Fruit fly (Drosophila melanogaster) whole organism, prepupa: Measurements from ENCODE around the gene CG31897.

ENCODE experiments used
- Blimp-1 ChIP-seq: fragments of 200-800 bp; sonication (Bioruptor generic); optimal IDR thresholded peaks from 3 replicates; lab custom pipeline; 2017; ENCODE audit warnings: missing biosample characterization, missing genetic modification characterization, mild to moderate bottlenecking, moderate library complexity, missing genetic modification reagents
- CG10631 ChIP-seq: fragments of 200-800 bp; sonication (Bioruptor generic); optimal IDR thresholded peaks from 2 replicates; lab custom pipeline; 2016; ENCODE audit warnings: missing biosample characterization, missing genetic modification characterization
- CG11762 ChIP-seq: fragments of 200-800 bp; sonication (Bioruptor generic); optimal IDR thresholded peaks from 3 replicates; lab custom pipeline; 2016; ENCODE audit warnings: missing biosample characterization, missing genetic modification characterization; ENCODE audit not compliant: insufficient read depth
- CG15336 ChIP-seq: fragments of 200-800 bp; sonication (Bioruptor generic); IDR thresholded peaks from 2 replicates; pipeline ENCODE4 v1.3.6; 2022; ENCODE audit warnings: missing biosample characterization, missing genetic modification characterization
- CG16779 ChIP-seq: fragments of 200-800 bp; sonication (Bioruptor generic); optimal IDR thresholded peaks from 3 replicates; lab custom pipeline; 2017; ENCODE audit warnings: missing biosample characterization, mild to moderate bottlenecking, missing genetic modification characterization
- CG3032 ChIP-seq: fragments of 200-800 bp; optimal IDR thresholded peaks from 2 replicates; lab custom pipeline; 2019; ENCODE audit warnings: missing biosample characterization, mild to moderate bottlenecking, missing genetic modification characterization, moderate library complexity
- CG31627 ChIP-seq: fragments of 200-800 bp; sonication (Bioruptor generic); optimal IDR thresholded peaks from 3 replicates; lab custom pipeline; 2016; ENCODE audit warnings: missing biosample characterization, missing genetic modification characterization
- CG32006 ChIP-seq: fragments of 200-800 bp; sonication (Bioruptor generic); optimal IDR thresholded peaks from 3 replicates; lab custom pipeline; 2017; ENCODE audit warnings: missing biosample characterization, mild to moderate bottlenecking, missing genetic modification characterization
- CG34406 ChIP-seq: fragments of 200-800 bp; sonication (Bioruptor generic); optimal IDR thresholded peaks from 3 replicates; lab custom pipeline; 2016; ENCODE audit warnings: missing biosample characterization, missing genetic modification characterization
- CG3919 ChIP-seq: fragments of 200-800 bp; sonication (Bioruptor generic); optimal IDR thresholded peaks from 3 replicates; lab custom pipeline; 2016; ENCODE audit warnings: missing biosample characterization, missing genetic modification characterization
- CG6163 ChIP-seq: fragments of 200-800 bp; sonication (Bioruptor generic); IDR thresholded peaks from 3 replicates; pipeline ENCODE4 v1.3.6; 2022; ENCODE audit warnings: missing biosample characterization, missing genetic modification characterization
- CG6276 ChIP-seq: fragments of 200-800 bp; sonication (Bioruptor generic); optimal IDR thresholded peaks from 2 replicates; lab custom pipeline; 2017; ENCODE audit warnings: missing biosample characterization, mild to moderate bottlenecking, missing genetic modification characterization
- CG6792 ChIP-seq: fragments of 200-800 bp; sonication (Bioruptor generic); optimal IDR thresholded peaks from 3 replicates; lab custom pipeline; 2016; ENCODE audit warnings: missing biosample characterization, missing genetic modification characterization
- CG6808 ChIP-seq: fragments of 200-800 bp; sonication (Bioruptor generic); optimal IDR thresholded peaks from 3 replicates; lab custom pipeline; 2017; ENCODE audit warnings: missing biosample characterization, missing genetic modification characterization, mild to moderate bottlenecking, moderate library complexity, missing genetic modification reagents
- CG7368 ChIP-seq: fragments of 200-800 bp; sonication (Bioruptor generic); optimal IDR thresholded peaks from 3 replicates; lab custom pipeline; 2016; ENCODE audit warnings: missing biosample characterization, missing genetic modification characterization
- CG8119 ChIP-seq: fragments of 200-800 bp; sonication (Bioruptor generic); IDR thresholded peaks from 3 replicates; pipeline ENCODE4 v1.3.6; 2022; ENCODE audit warnings: missing biosample characterization, missing genetic modification characterization
- CG8319 ChIP-seq: fragments of 200-800 bp; sonication (Bioruptor generic); optimal IDR thresholded peaks from 3 replicates; lab custom pipeline; 2016; ENCODE audit warnings: missing biosample characterization, missing genetic modification characterization
- CG8632 ChIP-seq: fragments of 200-800 bp; sonication (Bioruptor generic); optimal IDR thresholded peaks from 3 replicates; lab custom pipeline; 2016; ENCODE audit warnings: missing biosample characterization, missing genetic modification characterization
- CG9139 ChIP-seq: fragments of 200-800 bp; sonication (Bioruptor generic); optimal IDR thresholded peaks from 3 replicates; lab custom pipeline; 2017; ENCODE audit warnings: missing biosample characterization, mild to moderate bottlenecking, missing genetic modification characterization
- Eip75B ChIP-seq: fragments of 200-800 bp; sonication (Bioruptor generic); optimal IDR thresholded peaks from 3 replicates; lab custom pipeline; 2016; ENCODE audit warnings: missing biosample characterization, missing genetic modification characterization
- Eip93F ChIP-seq: fragments of 200-800 bp; sonication (Bioruptor generic); optimal IDR thresholded peaks from 2 replicates; lab custom pipeline; 2016; ENCODE audit warnings: missing biosample characterization, mild to moderate bottlenecking, missing genetic modification characterization
- Ets21C ChIP-seq: fragments of 200-800 bp; sonication (Bioruptor generic); optimal IDR thresholded peaks from 3 replicates; lab custom pipeline; 2016; ENCODE audit warnings: missing biosample characterization, missing genetic modification characterization
- Ets96B ChIP-seq: fragments of 200-800 bp; optimal IDR thresholded peaks from 2 replicates; lab custom pipeline; 2019; ENCODE audit warnings: missing biosample characterization, mild to moderate bottlenecking, missing genetic modification characterization, moderate library complexity
- Gug ChIP-seq: fragments of 200-800 bp; sonication (Bioruptor generic); IDR thresholded peaks from 2 replicates; pipeline ENCODE4 v1.3.6; 2022; ENCODE audit warnings: missing biosample characterization, missing genetic modification characterization
- Hr39 ChIP-seq: fragments of 200-800 bp; sonication (Bioruptor generic); optimal IDR thresholded peaks from 2 replicates; lab custom pipeline; 2016; ENCODE audit warnings: missing biosample characterization, missing genetic modification characterization
- Hr4 ChIP-seq: fragments of 200-800 bp; sonication (Bioruptor generic); optimal IDR thresholded peaks from 3 replicates; lab custom pipeline; 2016; ENCODE audit warnings: missing biosample characterization, missing genetic modification characterization
- Lpt ChIP-seq: fragments of 200-800 bp; sonication (Bioruptor generic); optimal IDR thresholded peaks from 3 replicates; lab custom pipeline; 2016; ENCODE audit warnings: missing biosample characterization, missing genetic modification characterization
- Met ChIP-seq: fragments of 200-800 bp; sonication (Bioruptor generic); optimal IDR thresholded peaks from 3 replicates; lab custom pipeline; 2016; ENCODE audit warnings: missing biosample characterization, missing genetic modification characterization
- OdsH ChIP-seq: fragments of 200-800 bp; sonication (Bioruptor generic); optimal IDR thresholded peaks from 3 replicates; lab custom pipeline; 2016; ENCODE audit warnings: missing biosample characterization, missing genetic modification characterization
- Smox ChIP-seq: fragments of 200-800 bp; sonication (Bioruptor generic); optimal IDR thresholded peaks from 3 replicates; lab custom pipeline; 2016; ENCODE audit warnings: missing biosample characterization, missing genetic modification characterization
- Sox102F ChIP-seq: fragments of 200-800 bp; sonication (Bioruptor generic); optimal IDR thresholded peaks from 2 replicates; lab custom pipeline; 2016; ENCODE audit warnings: missing biosample characterization, mild to moderate bottlenecking, missing genetic modification characterization
- Sox14 ChIP-seq: fragments of 200-800 bp; sonication (Bioruptor generic); optimal IDR thresholded peaks from 3 replicates; lab custom pipeline; 2016; ENCODE audit warnings: missing biosample characterization, missing genetic modification characterization
- Sox15 ChIP-seq: fragments of 200-800 bp; sonication (Bioruptor generic); optimal IDR thresholded peaks from 3 replicates; lab custom pipeline; 2016; ENCODE audit warnings: missing biosample characterization, missing genetic modification characterization
- achi ChIP-seq: fragments of 200-800 bp; sonication (Bioruptor generic); optimal IDR thresholded peaks from 3 replicates; lab custom pipeline; 2016; ENCODE audit warnings: missing biosample characterization, missing genetic modification characterization
- acj6 ChIP-seq: fragments of 200-800 bp; sonication (Bioruptor generic); optimal IDR thresholded peaks from 3 replicates; lab custom pipeline; 2016; ENCODE audit warnings: missing biosample characterization, missing genetic modification characterization
- cyc ChIP-seq: fragments of 200-800 bp; sonication (Bioruptor generic); optimal IDR thresholded peaks from 3 replicates; lab custom pipeline; 2016; ENCODE audit warnings: missing biosample characterization, missing genetic modification characterization
- dac ChIP-seq: fragments of 200-800 bp; sonication (Bioruptor generic); optimal IDR thresholded peaks from 2 replicates; lab custom pipeline; 2017; ENCODE audit warnings: missing biosample characterization, mild to moderate bottlenecking, missing genetic modification characterization
- dsx ChIP-seq: fragments of 200-800 bp; optimal IDR thresholded peaks from 3 replicates; lab custom pipeline; 2019; ENCODE audit warnings: missing biosample characterization, mild to moderate bottlenecking, missing genetic modification characterization, moderate library complexity; ENCODE audit not compliant: poor library complexity, severe bottlenecking
- eg ChIP-seq: fragments of 200-800 bp; sonication (Bioruptor generic); IDR thresholded peaks from 3 replicates; pipeline ENCODE4 v1.3.6; 2022; ENCODE audit warnings: missing biosample characterization, missing genetic modification characterization
- esn ChIP-seq: fragments of 200-800 bp; sonication (Bioruptor generic); optimal IDR thresholded peaks from 2 replicates; lab custom pipeline; 2016; ENCODE audit warnings: missing biosample characterization, mild to moderate bottlenecking, missing genetic modification characterization, moderate library complexity
- fkh ChIP-seq: fragments of 200-800 bp; sonication (Bioruptor generic); optimal IDR thresholded peaks from 3 replicates; lab custom pipeline; 2017; ENCODE audit warnings: missing biosample characterization, mild to moderate bottlenecking, missing genetic modification characterization, moderate library complexity
- lz ChIP-seq: fragments of 200-800 bp; sonication (Bioruptor generic); optimal IDR thresholded peaks from 3 replicates; lab custom pipeline; 2016; ENCODE audit warnings: missing biosample characterization, missing genetic modification characterization
- spab ChIP-seq: fragments of 200-800 bp; sonication (Bioruptor generic); optimal IDR thresholded peaks from 2 replicates; lab custom pipeline; 2017; ENCODE audit warnings: missing biosample characterization, mild to moderate bottlenecking, missing genetic modification characterization, missing genetic modification reagents
- topi ChIP-seq: fragments of 200-800 bp; sonication (Bioruptor generic); optimal IDR thresholded peaks from 3 replicates; lab custom pipeline; 2016; ENCODE audit warnings: missing biosample characterization, missing genetic modification characterization
- vri ChIP-seq: fragments of 200-800 bp; sonication (Bioruptor generic); optimal IDR thresholded peaks from 3 replicates; lab custom pipeline; 2016; ENCODE audit warnings: missing biosample characterization, mild to moderate bottlenecking, missing genetic modification characterization

The CG31897 gene

dm6 chr2L:8414887-8415883 is 27.1 kb upstream of the CG31897 start, which contains the start of the genes CG13398 and Akap200 (continued):
- TF ChIP-seq achi (GFP tag; lab: Kevin White, UChicago), result peak; percentile 52
- TF ChIP-seq vri (GFP tag; lab: Kevin White, UChicago), result peak; percentile 58
- TF ChIP-seq CG3919, result peak; percentile 18
- no peak for TF ChIP-seq Eip93F
- TF ChIP-seq acj6 (GFP tag; lab: Kevin White, UChicago), result no peak
- TF ChIP-seq cyc (GFP tag; lab: Kevin White, UChicago), result peak; percentile 27
- TF ChIP-seq Met (GFP tag; lab: Kevin White, UChicago), result peak; percentile 38
- TF ChIP-seq CG6276 (GFP tag; lab: Kevin White, UChicago), result no peak
- TF ChIP-seq CG11762 (GFP tag; lab: Kevin White, UChicago), result no peak
- TF ChIP-seq fkh (GFP tag; lab: Kevin White, UChicago), result peak; percentile 78
- no peak for TF ChIP-seq Lpt
- TF ChIP-seq Sox102F (GFP tag; lab: Kevin White, UChicago), result peak; percentile 35
- TF ChIP-seq Hr4, result peak; percentile 48
- no peak for TF ChIP-seq OdsH
- peak; percentile 25 for TF ChIP-seq CG7368 (GFP tag; lab: Kevin White, UChicago)
- TF ChIP-seq Ets21C (GFP tag; lab: Kevin White, UChicago), result peak; percentile 12
- TF ChIP-seq dsx (GFP tag; lab: Kevin White, UChicago), result peak; percentile 2
- peak; percentile 71 for TF ChIP-seq esn (GFP tag; lab: Kevin White, UChicago)
- TF ChIP-seq CG6163 (GFP tag; lab: Robert Waterston, UW), result peak; percentile 68; the same call in 1 of the 3 replicates
- TF ChIP-seq Hr39, result no peak
- TF ChIP-seq Sox14 (GFP tag; lab: Kevin White, UChicago), result no peak
- no peak for TF ChIP-seq CG9139 (GFP tag; lab: Kevin White, UChicago)
- TF ChIP-seq CG15336, result no peak; the same call in 1 of the 2 replicates
- peak; percentile 24 for TF ChIP-seq topi (GFP tag; lab: Kevin White, UChicago)
- TF ChIP-seq eg, result no peak

- TF ChIP-seq fkh (GFP tag; lab: Kevin White, UChicago) (peak; percentile 16), CG10631 (GFP tag; lab: Kevin White, UChicago) (peak; percentile 73), CG34406 (GFP tag; lab: Kevin White, UChicago) (peak; percentile 56), OdsH (peak; percentile 58), spab (GFP tag; lab: Kevin White, UChicago) (peak; percentile 75), CG31627 (peak; percentile 73), Ets96B (peak; percentile 76), Sox14 (GFP tag; lab: Kevin White, UChicago) (peak; percentile 98), Eip75B (GFP tag; lab: Kevin White, UChicago) (peak; percentile 89), CG8319 (GFP tag; lab: Kevin White, UChicago) (peak; percentile 22), CG16779 (peak; percentile 61), CG6808 (GFP tag; lab: Kevin White, UChicago) (peak; percentile 73), Sox102F (GFP tag; lab: Kevin White, UChicago) (peak; percentile 88), achi (GFP tag; lab: Kevin White, UChicago) (peak; percentile 72), CG32006 (GFP tag; lab: Kevin White, UChicago) (peak; percentile 65), CG9139 (GFP tag; lab: Kevin White, UChicago) (peak; percentile 47), lz (GFP tag; lab: Kevin White, UChicago) (peak; percentile 79), CG8119 (GFP tag; lab: Robert Waterston, UW) (peak; percentile 55; the same call in 2 of the 3 replicates), Smox (peak; percentile 73), Ets21C (GFP tag; lab: Kevin White, UChicago) (peak; percentile 60), esn (GFP tag; lab: Kevin White, UChicago) (peak; percentile 85), CG6792 (GFP tag; lab: Kevin White, UChicago) (peak; percentile 76), CG3919 (peak; percentile 81), Sox15 (GFP tag; lab: Kevin White, UChicago) (peak; percentile 7), vri (GFP tag; lab: Kevin White, UChicago) (peak; percentile 55), CG8632 (GFP tag; lab: Kevin White, UChicago) (peak; percentile 59), CG3032 (tag; lab: Kevin White, UChicago) (peak; percentile 63), cyc (GFP tag; lab: Kevin White, UChicago) (peak; percentile 72), Blimp-1 (peak; percentile 29), dac (peak; percentile 14), Gug (GFP tag; lab: Robert Waterston, UW) (no peak), acj6 (GFP tag; lab: Kevin White, UChicago) (peak; percentile 65)
Measured at dm6 chr2L:8416350-8417046, 25.7 kb upstream of the CG31897 start.
